Fruit fly (Drosophila melanogaster): ENCODE results near the gene tgy.

The tgy gene

DNA sequence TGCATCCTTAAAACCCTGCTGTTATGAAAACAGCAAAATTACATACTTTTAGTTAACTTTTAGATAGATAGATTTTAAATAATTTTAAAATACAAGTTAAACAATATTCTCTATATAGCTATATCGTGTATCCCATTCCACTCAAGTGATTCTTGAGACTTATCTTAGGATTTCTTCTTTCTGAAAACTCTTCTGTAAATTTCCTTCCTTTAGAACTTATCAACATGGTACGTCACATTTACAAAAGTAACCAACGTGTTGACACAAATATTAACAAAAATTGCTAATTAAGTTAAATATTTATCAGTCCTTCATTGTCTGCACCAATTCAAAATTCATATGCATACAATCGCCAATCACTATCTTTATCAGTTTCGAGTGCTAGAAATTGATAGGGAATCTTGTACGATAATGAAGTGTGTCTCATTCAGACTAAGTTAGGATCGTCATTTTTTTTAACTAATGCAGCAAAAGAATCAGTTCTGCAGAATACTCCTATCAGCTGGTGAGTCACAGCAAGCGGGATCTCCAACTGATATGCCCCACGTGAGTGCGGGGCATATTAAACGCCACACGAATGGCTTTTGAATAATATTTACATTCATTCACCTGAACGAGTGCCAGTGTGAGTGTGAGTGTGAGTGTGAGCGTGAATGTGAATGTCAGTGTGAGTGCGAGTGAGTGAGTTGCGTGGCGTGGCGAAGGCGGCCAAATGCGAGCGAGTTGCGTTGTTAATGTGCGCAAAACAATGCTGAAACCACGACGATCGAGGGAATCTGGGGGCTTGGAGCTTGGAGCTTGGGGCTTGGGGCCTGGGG lies 40.7 kb upstream of the tgy start (continued):
- TF ChIP-seq Hsf (GFP tag; optimal IDR thresholded peaks at IDR 0.05) (no peak), sc (optimal IDR thresholded peaks at IDR 0.05) (no peak), sc (GFP tag; optimal IDR thresholded peaks at IDR 0.05) (no peak), CHES-1-like (GFP tag; optimal IDR thresholded peaks at IDR 0.05) (no peak)

DNA sequence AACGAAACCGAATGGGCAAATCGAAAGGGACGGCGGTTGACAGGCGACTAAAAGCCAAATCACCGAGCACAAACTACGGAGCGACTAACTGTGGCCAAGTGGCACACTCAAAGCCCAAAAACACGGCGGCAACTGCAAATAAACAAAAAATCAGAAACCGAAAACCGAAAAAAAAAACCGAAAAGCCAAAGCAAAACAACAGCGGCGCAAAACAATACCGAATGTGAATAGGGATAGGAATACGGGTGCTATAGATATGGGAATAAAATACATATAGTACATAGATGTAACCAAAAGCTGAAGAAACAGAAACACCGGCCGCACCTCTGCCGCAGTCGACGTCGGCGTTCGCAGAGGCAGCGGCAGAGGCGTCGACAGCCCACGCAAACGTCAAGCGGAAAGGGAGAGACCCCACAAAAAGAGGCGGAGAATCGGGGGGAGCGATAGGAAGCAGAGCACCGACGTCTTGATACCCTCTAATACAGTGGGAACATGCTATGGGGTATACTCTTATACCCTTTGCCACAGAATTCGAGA lies 40.0 kb upstream of the tgy start, which contains the start of gene RhoGAP18B:
TSS of gene RhoGAP18B (minus strand) at position 51 of the 537 bp plus-strand sequence.
- TF ChIP-seq chinmo (GFP tag; IDR thresholded peaks at IDR 0.05; ENCODE audit: partially characterized antibody): peak; percentile 83; the same call in 2 of the 4 replicates
- peak; percentile 71 for TF ChIP-seq D19B (GFP tag; optimal IDR thresholded peaks at IDR 0.05)
- TF ChIP-seq Med (GFP tag): peak; percentile 16
- no peak for TF ChIP-seq CG7271 (tag; optimal IDR thresholded peaks at IDR 0.05)
- peak; percentile 98 for TF ChIP-seq Adf1 (GFP tag; IDR thresholded peaks at IDR 0.05)
- TF ChIP-seq Pdp1 (GFP tag; optimal IDR thresholded peaks at IDR 0.05): peak in 1 of 2 experiments; percentile 34
- TF ChIP-seq cg (GFP tag; optimal IDR thresholded peaks at IDR 0.05): peak; percentile 17
- TF ChIP-seq Awh (GFP tag; IDR thresholded peaks at IDR 0.05): no peak
- TF ChIP-seq so (GFP tag; IDR thresholded peaks at IDR 0.05): peak; percentile 85; the same call in 2 of the 3 replicates
- TF ChIP-seq sr (GFP tag; IDR thresholded peaks at IDR 0.05): peak; percentile 97
- TF ChIP-seq CG12769 (tag; optimal IDR thresholded peaks at IDR 0.05): peak; percentile 22
- peak; percentile 64 for TF ChIP-seq row (GFP tag; IDR thresholded peaks at IDR 0.05)
- TF ChIP-seq sqz (GFP tag; optimal IDR thresholded peaks at IDR 0.05): peak; percentile 9
- peak; percentile 46 for TF ChIP-seq Deaf1 (tag; optimal IDR thresholded peaks at IDR 0.05)
- peak; percentile 98 for TF ChIP-seq CG2199 (GFP tag; IDR thresholded peaks at IDR 0.05)
- peak; percentile 69 for TF ChIP-seq abd-A (tag; optimal IDR thresholded peaks at IDR 0.05)
- peak; percentile 83 for TF ChIP-seq CG13894 (tag; optimal IDR thresholded peaks at IDR 0.05)
- peak; percentile 18; the same call in 1 of the 2 replicates for TF ChIP-seq CG13287 (GFP tag; IDR thresholded peaks at IDR 0.05; ENCODE audit: partially characterized antibody)
- TF ChIP-seq caup (GFP tag; optimal IDR thresholded peaks at IDR 0.05; ENCODE audit: severe bottlenecking): no peak
- peak; percentile 60 for TF ChIP-seq crol (GFP tag; IDR thresholded peaks at IDR 0.05)
- TF ChIP-seq CG9727 (GFP tag; optimal IDR thresholded peaks at IDR 0.05): no peak

dm6 chrX:19166152-19166935 lies 39.2 kb upstream of the tgy start:
- TF ChIP-seq CG1602 (GFP tag; optimal IDR thresholded peaks at IDR 0.05): no peak
- TF ChIP-seq lilli (GFP tag; optimal IDR thresholded peaks at IDR 0.05): peak; percentile 35
- no peak for TF ChIP-seq CkIIα-i1 (GFP tag; IDR thresholded peaks at IDR 0.05)
- no peak for TF ChIP-seq CrebB (tag; optimal IDR thresholded peaks at IDR 0.05)
- TF ChIP-seq Trl (optimal IDR thresholded peaks at IDR 0.05): no peak
- no peak for TF ChIP-seq Trl (GFP tag; optimal IDR thresholded peaks at IDR 0.05)
- TF ChIP-seq PHDP (tag; optimal IDR thresholded peaks at IDR 0.05): no peak
- no peak for TF ChIP-seq Dbx (GFP tag; IDR thresholded peaks at IDR 0.05)
- TF ChIP-seq Max (GFP tag; optimal IDR thresholded peaks at IDR 0.05): no peak
- peak; percentile 47; the same call in 1 of the 2 replicates for TF ChIP-seq CG31441 (GFP tag; IDR thresholded peaks at IDR 0.05)
- no peak for TF ChIP-seq CG18011 (GFP tag; optimal IDR thresholded peaks at IDR 0.05)
- TF ChIP-seq Hsf (GFP tag; optimal IDR thresholded peaks at IDR 0.05): peak; percentile 16
- TF ChIP-seq CG8388 (GFP tag; optimal IDR thresholded peaks at IDR 0.05): no peak
- TF ChIP-seq stc (GFP tag; IDR thresholded peaks at IDR 0.05): no peak
- TF ChIP-seq CG7357 (GFP tag; IDR thresholded peaks at IDR 0.05): no peak
- no peak for TF ChIP-seq HLHmδ (GFP tag; optimal IDR thresholded peaks at IDR 0.05)
- no peak for TF ChIP-seq CG10147 (GFP tag; optimal IDR thresholded peaks at IDR 0.05)
- TF ChIP-seq crp (GFP tag; optimal IDR thresholded peaks at IDR 0.05): no peak
- TF ChIP-seq bcd (GFP tag; optimal IDR thresholded peaks at IDR 0.05): peak; percentile 51
- TF ChIP-seq CG12155 (GFP tag; optimal IDR thresholded peaks at IDR 0.05): no peak
- no peak for TF ChIP-seq CG4707 (GFP tag; optimal IDR thresholded peaks at IDR 0.05)
